Worm (Caenorhabditis elegans) whole organism, L4 larva: ENCODE data around the gene F08D12.15.
A peak's percentile ranks its signal among the peaks of the same experiment; 100 is the strongest.

ENCODE experiments used
- aha-1 ChIP-seq: fragments of 150-350 bp; peaks from one replicate; lab custom pipeline; 2014; ENCODE audit warnings: missing biosample characterization, missing genetic modification characterization
- ceh-20 ChIP-seq: fragments of 200-800 bp; sonication (Bioruptor generic); IDR thresholded peaks from 2 replicates; pipeline ENCODE4 v1.3.6; 2022; ENCODE audit warnings: missing genetic modification reagents, missing genetic modification characterization, missing compliant biosample characterization
- ceh-62 ChIP-seq: sonication (generic microtip); optimal IDR thresholded peaks from 2 replicates; lab custom pipeline; 2017; ENCODE audit warnings: missing biosample characterization, missing genetic modification characterization
- fos-1 ChIP-seq: fragments of 150-350 bp; optimal IDR thresholded peaks from 2 replicates; lab custom pipeline; 2014; ENCODE audit warnings: missing biosample characterization, missing genetic modification characterization
- lin-39 ChIP-seq: fragments of 150-350 bp; optimal IDR thresholded peaks from 2 replicates; lab custom pipeline; 2014; ENCODE audit warnings: missing biosample characterization, missing genetic modification reagents, missing genetic modification characterization
- nhr-237 ChIP-seq: sonication (generic microtip); optimal IDR thresholded peaks from 2 replicates; lab custom pipeline; 2017; ENCODE audit warnings: missing biosample characterization, missing genetic modification characterization
- nhr-25 ChIP-seq: sonication (generic microtip); optimal IDR thresholded peaks from 2 replicates; lab custom pipeline; 2017; ENCODE audit warnings: missing genetic modification characterization, mild to moderate bottlenecking, missing compliant biosample characterization, antibody characterized with exemption, moderate library complexity, borderline replicate concordance; ENCODE audit not compliant: insufficient read depth
- nhr-6 ChIP-seq: fragments of 150-350 bp; optimal IDR thresholded peaks from 2 replicates; lab custom pipeline; 2014; ENCODE audit warnings: missing biosample characterization, missing genetic modification characterization
- nhr-76 ChIP-seq: fragments of 150-350 bp; optimal IDR thresholded peaks from 2 replicates; lab custom pipeline; 2014; ENCODE audit warnings: missing biosample characterization, missing genetic modification characterization
- pha-4 ChIP-seq, 2 experiments: fragments of 150-350 bp in 1 of 2; fragments of 200-800 bp in 1 of 2; sonication (Bioruptor generic) in 1 of 2; IDR thresholded peaks in 1 of 2; optimal IDR thresholded peaks in 1 of 2; 2 replicates each; pipeline versions ENCODE4 v1.3.6 to Lab custom; 2014 to 2022; ENCODE audit warnings: missing genetic modification characterization in 2 of 2, missing genetic modification reagents in 2 of 2, missing biosample characterization in 1 of 2, missing compliant biosample characterization in 1 of 2
- set-16 ChIP-seq: fragments of 200-800 bp; sonication (Bioruptor generic); IDR thresholded peaks from 2 replicates; pipeline ENCODE4 v1.3.6; 2022; ENCODE audit warnings: missing genetic modification reagents, missing genetic modification characterization, missing compliant biosample characterization

ce11 chrII:2741405-2741804 is 25.0 kb upstream of the F08D12.15 start:
- TF ChIP-seq ceh-20 (GFP tag; lab: Robert Waterston, UW) = no peak
- peak; percentile 16 for TF ChIP-seq aha-1
- no peak for TF ChIP-seq lin-39 (tag; lab: Kevin White, UChicago)
- no peak for TF ChIP-seq nhr-76 (tag; lab: Kevin White, UChicago)
- no peak for TF ChIP-seq pha-4 (GFP tag; IDR thresholded peaks at IDR 0.05; lab: Robert Waterston, UW)
- TF ChIP-seq pha-4 (tag; optimal IDR thresholded peaks at IDR 0.05; lab: Kevin White, UChicago) = no peak
- TF ChIP-seq set-16 (GFP tag; lab: Robert Waterston, UW) = peak; percentile 96
- no peak for TF ChIP-seq nhr-6
- no peak for TF ChIP-seq fos-1 (tag; lab: Kevin White, UChicago)
- no peak for TF ChIP-seq nhr-237 (tag; lab: Kevin White, UChicago)
- no peak for TF ChIP-seq ceh-62
- TF ChIP-seq nhr-25 (tag; lab: Kevin White, UChicago) = no peak
